Worm (Caenorhabditis elegans): ENCODE data around the gene che-6.

Gene che-6

ce11 chrIV:2136607-2137006 lies 25.4 kb upstream of the che-6 start, which contains the start of gene test-1:
test-1 (plus strand) TSS chrIV:2136951.
- no peak for TF ChIP-seq tbx-37 (GFP tag; conservative IDR thresholded peaks at IDR 0.05)
- no peak for TF ChIP-seq tra-4 (tag; optimal IDR thresholded peaks at IDR 0.05)
- no peak for TF ChIP-seq ets-7 (tag; optimal IDR thresholded peaks at IDR 0.05)
- no peak for TF ChIP-seq ceh-13 (GFP tag; optimal IDR thresholded peaks at IDR 0.05)
- no peak for TF ChIP-seq flt-1 (GFP tag; IDR thresholded peaks at IDR 0.05)
- no peak for TF ChIP-seq tbx-11 (GFP tag; IDR thresholded peaks at IDR 0.05)
- TF ChIP-seq aly-1 (tag; optimal IDR thresholded peaks at IDR 0.05): no peak
- no peak for TF ChIP-seq sea-1 (GFP tag; conservative IDR thresholded peaks at IDR 0.05)

- peak; percentile 57 for TF ChIP-seq pes-1 (GFP tag; IDR thresholded peaks at IDR 0.05)
Measured at ce11 chrIV:2135880-2136279, 24.7 kb upstream of the che-6 start.

ce11 chrIV:2133431-2133940 lies 22.3 kb upstream of the che-6 start, which contains the start of gene C23H5.12:
C23H5.12 (plus strand) TSS chrIV:2133481.
- TF ChIP-seq ets-7 (tag; optimal IDR thresholded peaks at IDR 0.05): no peak
- no peak for TF ChIP-seq flt-1 (GFP tag; IDR thresholded peaks at IDR 0.05)
- no peak for TF ChIP-seq hnd-1 (tag; optimal IDR thresholded peaks at IDR 0.05)
- no peak for TF ChIP-seq ama-1 (optimal IDR thresholded peaks at IDR 0.05)
- no peak for TF ChIP-seq ceh-13 (GFP tag; optimal IDR thresholded peaks at IDR 0.05)
- TF ChIP-seq hmg-4 (GFP tag; optimal IDR thresholded peaks at IDR 0.05): no peak
- no peak for TF ChIP-seq aly-1 (tag; optimal IDR thresholded peaks at IDR 0.05)
- no peak for TF ChIP-seq tbx-11 (GFP tag; IDR thresholded peaks at IDR 0.05)
- no peak for TF ChIP-seq tra-4 (tag; optimal IDR thresholded peaks at IDR 0.05)
- no peak for TF ChIP-seq hmbx-1 (tag; optimal IDR thresholded peaks at IDR 0.05)
- no peak for TF ChIP-seq F13C5.2 (tag; optimal IDR thresholded peaks at IDR 0.05)
- no peak for TF ChIP-seq sea-1 (GFP tag; conservative IDR thresholded peaks at IDR 0.05)
- TF ChIP-seq pes-1 (GFP tag; IDR thresholded peaks at IDR 0.05): no peak
- no peak for TF ChIP-seq tbx-37 (GFP tag; conservative IDR thresholded peaks at IDR 0.05)
- no peak for TF ChIP-seq ceh-36 (tag; optimal IDR thresholded peaks at IDR 0.05)
- no peak for TF ChIP-seq B0310.2 (tag; optimal IDR thresholded peaks at IDR 0.05)
- no peak for TF ChIP-seq scrt-1 (GFP tag; IDR thresholded peaks at IDR 0.05)

ce11 chrIV:2130714-2131113 lies 19.5 kb upstream of the che-6 start, which contains the start of gene prmt-6:
prmt-6 (plus strand) TSS chrIV:2130965.
- TF ChIP-seq hmg-4 (GFP tag; optimal IDR thresholded peaks at IDR 0.05) (no peak), ets-7 (tag; optimal IDR thresholded peaks at IDR 0.05) (no peak), ama-1 (optimal IDR thresholded peaks at IDR 0.05) (no peak), scrt-1 (GFP tag; IDR thresholded peaks at IDR 0.05) (no peak), ceh-36 (tag; optimal IDR thresholded peaks at IDR 0.05) (no peak), sea-1 (GFP tag; conservative IDR thresholded peaks at IDR 0.05) (no peak), flt-1 (GFP tag; IDR thresholded peaks at IDR 0.05) (no peak), hmbx-1 (tag; optimal IDR thresholded peaks at IDR 0.05) (no peak), hnd-1 (tag; optimal IDR thresholded peaks at IDR 0.05) (no peak), tbx-11 (GFP tag; IDR thresholded peaks at IDR 0.05) (no peak), tra-4 (tag; optimal IDR thresholded peaks at IDR 0.05) (no peak)

- TF ChIP-seq tbx-37 (GFP tag; conservative IDR thresholded peaks at IDR 0.05): no peak
Measured at ce11 chrIV:2128761-2129160, 17.6 kb upstream of the che-6 start, which contains the start of gene grl-20. grl-20 (minus strand) TSS chrIV:2128861.

- no peak for TF ChIP-seq tra-4 (tag; optimal IDR thresholded peaks at IDR 0.05)
- no peak for TF ChIP-seq hmg-4 (GFP tag; optimal IDR thresholded peaks at IDR 0.05)
- TF ChIP-seq ama-1 (optimal IDR thresholded peaks at IDR 0.05): no peak
- no peak for TF ChIP-seq sea-1 (GFP tag; conservative IDR thresholded peaks at IDR 0.05)
- TF ChIP-seq F13C5.2 (tag; optimal IDR thresholded peaks at IDR 0.05): no peak
- no peak for TF ChIP-seq ets-7 (tag; optimal IDR thresholded peaks at IDR 0.05)
- TF ChIP-seq flt-1 (GFP tag; IDR thresholded peaks at IDR 0.05): no peak
- TF ChIP-seq tbx-11 (GFP tag; IDR thresholded peaks at IDR 0.05): no peak
- TF ChIP-seq B0310.2 (tag; optimal IDR thresholded peaks at IDR 0.05): no peak
- TF ChIP-seq tbx-37 (GFP tag; conservative IDR thresholded peaks at IDR 0.05): no peak
Measured at ce11 chrIV:2127375-2127774, 16.2 kb upstream of the che-6 start.

- no peak for TF ChIP-seq F13C5.2 (tag; optimal IDR thresholded peaks at IDR 0.05)
- no peak for TF ChIP-seq hmg-4 (GFP tag; optimal IDR thresholded peaks at IDR 0.05)
- no peak for TF ChIP-seq sea-1 (GFP tag; conservative IDR thresholded peaks at IDR 0.05)
- no peak for TF ChIP-seq pes-1 (GFP tag; IDR thresholded peaks at IDR 0.05)
- no peak for TF ChIP-seq B0310.2 (tag; optimal IDR thresholded peaks at IDR 0.05)
- TF ChIP-seq tbx-11 (GFP tag; IDR thresholded peaks at IDR 0.05): no peak
- TF ChIP-seq scrt-1 (GFP tag; IDR thresholded peaks at IDR 0.05): no peak
- no peak for TF ChIP-seq hmbx-1 (tag; optimal IDR thresholded peaks at IDR 0.05)
- TF ChIP-seq aly-1 (tag; optimal IDR thresholded peaks at IDR 0.05): no peak
- no peak for TF ChIP-seq tra-4 (tag; optimal IDR thresholded peaks at IDR 0.05)
- no peak for TF ChIP-seq flt-1 (GFP tag; IDR thresholded peaks at IDR 0.05)
- TF ChIP-seq ets-7 (tag; optimal IDR thresholded peaks at IDR 0.05): no peak
- no peak for TF ChIP-seq tbx-37 (GFP tag; conservative IDR thresholded peaks at IDR 0.05)
- no peak for TF ChIP-seq hnd-1 (tag; optimal IDR thresholded peaks at IDR 0.05)
Measured at ce11 chrIV:2122488-2122887, 11.3 kb upstream of the che-6 start, which contains the start of gene glb-7. glb-7 (plus strand) TSS chrIV:2122788.

ce11 chrIV:2117268-2117667 lies 6.1 kb upstream of the che-6 start:
- no peak for TF ChIP-seq flt-1 (GFP tag; IDR thresholded peaks at IDR 0.05)
- no peak for TF ChIP-seq hnd-1 (tag; optimal IDR thresholded peaks at IDR 0.05)
- no peak for TF ChIP-seq B0310.2 (tag; optimal IDR thresholded peaks at IDR 0.05)
- no peak for TF ChIP-seq tra-4 (tag; optimal IDR thresholded peaks at IDR 0.05)
- no peak for TF ChIP-seq tbx-11 (GFP tag; IDR thresholded peaks at IDR 0.05)
- no peak for TF ChIP-seq ceh-13 (GFP tag; optimal IDR thresholded peaks at IDR 0.05)
- TF ChIP-seq hmbx-1 (tag; optimal IDR thresholded peaks at IDR 0.05): no peak
- TF ChIP-seq ceh-36 (tag; optimal IDR thresholded peaks at IDR 0.05): no peak
- no peak for TF ChIP-seq tbx-37 (GFP tag; conservative IDR thresholded peaks at IDR 0.05)
- no peak for TF ChIP-seq hmg-4 (GFP tag; optimal IDR thresholded peaks at IDR 0.05)
- no peak for TF ChIP-seq sea-1 (GFP tag; conservative IDR thresholded peaks at IDR 0.05)
- no peak for TF ChIP-seq pes-1 (GFP tag; IDR thresholded peaks at IDR 0.05)
- TF ChIP-seq aly-1 (tag; optimal IDR thresholded peaks at IDR 0.05): no peak
- no peak for TF ChIP-seq F13C5.2 (tag; optimal IDR thresholded peaks at IDR 0.05)
- TF ChIP-seq scrt-1 (GFP tag; IDR thresholded peaks at IDR 0.05): no peak
- no peak for TF ChIP-seq ets-7 (tag; optimal IDR thresholded peaks at IDR 0.05)
- TF ChIP-seq ama-1 (optimal IDR thresholded peaks at IDR 0.05): no peak

All from whole organism, early embryonic.